Worm (Caenorhabditis elegans) whole organism, L2 larva: ENCODE data around the gene mua-6.
A peak's percentile ranks its signal among the peaks of the same experiment; 100 is the strongest.

ENCODE experiments used
- C34F6.9 ChIP-seq: fragments of 150-350 bp; optimal IDR thresholded peaks from 2 replicates; lab custom pipeline; 2014; ENCODE audit warnings: missing biosample characterization, missing genetic modification characterization
- F13H6.1 ChIP-seq: sonication (generic microtip); optimal IDR thresholded peaks from 2 replicates; lab custom pipeline; 2016; ENCODE audit warnings: missing genetic modification characterization, missing compliant biosample characterization
- R02D3.7 ChIP-seq: fragments of 150-350 bp; optimal IDR thresholded peaks from 2 replicates; lab custom pipeline; 2014; ENCODE audit warnings: missing biosample characterization, missing genetic modification characterization
- Y55F3AM.14 ChIP-seq: fragments of 200-800 bp; sonication (Bioruptor generic); optimal IDR thresholded peaks from 2 replicates; lab custom pipeline; 2018; ENCODE audit warnings: mild to moderate bottlenecking, missing genetic modification characterization, missing compliant biosample characterization
- aly-2 ChIP-seq: fragments of 150-350 bp; optimal IDR thresholded peaks from 2 replicates; lab custom pipeline; 2014; ENCODE audit warnings: missing biosample characterization, missing genetic modification characterization
- ama-1 ChIP-seq: fragments of 150-350 bp; optimal IDR thresholded peaks from 2 replicates; lab custom pipeline; 2018; ENCODE audit warnings: inconsistent platforms
- blmp-1 ChIP-seq: sonication (generic microtip); optimal IDR thresholded peaks from 2 replicates; lab custom pipeline; 2017; ENCODE audit warnings: missing genetic modification characterization, mild to moderate bottlenecking, missing compliant biosample characterization, antibody characterized with exemption, moderate library complexity; ENCODE audit not compliant: insufficient read depth
- ceh-16 ChIP-seq: fragments of 150-350 bp; optimal IDR thresholded peaks from 2 replicates; lab custom pipeline; 2014; ENCODE audit warnings: missing biosample characterization, missing genetic modification characterization
- ceh-82 ChIP-seq: fragments of 150-350 bp; optimal IDR thresholded peaks from 2 replicates; lab custom pipeline; 2014; ENCODE audit warnings: missing biosample characterization, missing genetic modification characterization
- crh-2 ChIP-seq: sonication (generic microtip); optimal IDR thresholded peaks from 2 replicates; lab custom pipeline; 2017; ENCODE audit warnings: missing biosample characterization, missing genetic modification characterization
- egl-27 ChIP-seq: sonication (generic microtip); optimal IDR thresholded peaks from 3 replicates; lab custom pipeline; 2017; ENCODE audit warnings: missing biosample characterization, missing genetic modification reagents, missing genetic modification characterization
- elt-1 ChIP-seq: fragments of 150-350 bp; optimal IDR thresholded peaks from 2 replicates; lab custom pipeline; 2014; ENCODE audit warnings: missing biosample characterization, missing genetic modification characterization
- fos-1 ChIP-seq: fragments of 150-350 bp; optimal IDR thresholded peaks from 2 replicates; lab custom pipeline; 2014; ENCODE audit warnings: missing biosample characterization, missing genetic modification characterization
- gmeb-1 ChIP-seq: fragments of 150-350 bp; optimal IDR thresholded peaks from 2 replicates; lab custom pipeline; 2014; ENCODE audit warnings: missing biosample characterization, missing genetic modification characterization
- lin-11 ChIP-seq: fragments of 150-350 bp; sonication (generic microtip); optimal IDR thresholded peaks from 2 replicates; lab custom pipeline; 2014; ENCODE audit warnings: missing biosample characterization, missing genetic modification characterization, inconsistent platforms, mixed read lengths
- lin-13 ChIP-seq: fragments of 150-350 bp; optimal IDR thresholded peaks from 2 replicates; lab custom pipeline; 2014; ENCODE audit warnings: missing biosample characterization, missing genetic modification reagents, missing genetic modification characterization
- lsy-2 ChIP-seq, 2 experiments: fragments of 150-350 bp in 1 of 2; sonication (generic microtip) in 1 of 2; optimal IDR thresholded peaks; 2 replicates each; lab custom pipeline; 2014 to 2017; ENCODE audit warnings: missing biosample characterization in 2 of 2, missing genetic modification characterization in 2 of 2
- mab-5 ChIP-seq: fragments of 150-350 bp; optimal IDR thresholded peaks from 2 replicates; lab custom pipeline; 2014; ENCODE audit warnings: missing biosample characterization, missing genetic modification characterization
- mdl-1 ChIP-seq, 2 experiments: fragments of 150-350 bp in 1 of 2; sonication (generic microtip) in 1 of 2; optimal IDR thresholded peaks; 2 replicates each; lab custom pipeline; 2017; ENCODE audit warnings: missing biosample characterization in 2 of 2, missing genetic modification characterization in 2 of 2
- nhr-12 ChIP-seq: fragments of 150-350 bp; optimal IDR thresholded peaks from 2 replicates; lab custom pipeline; 2014; ENCODE audit warnings: missing biosample characterization, missing genetic modification characterization
- nhr-129 ChIP-seq: fragments of 150-350 bp; optimal IDR thresholded peaks from 2 replicates; lab custom pipeline; 2014; ENCODE audit warnings: missing biosample characterization, missing genetic modification characterization
- nhr-21 ChIP-seq: fragments of 150-350 bp; optimal IDR thresholded peaks from 2 replicates; lab custom pipeline; 2014; ENCODE audit warnings: missing biosample characterization, missing genetic modification characterization
- nhr-23 ChIP-seq: fragments of 150-350 bp; optimal IDR thresholded peaks from 2 replicates; lab custom pipeline; 2014; ENCODE audit warnings: missing biosample characterization, missing genetic modification reagents, missing genetic modification characterization
- nhr-25 ChIP-seq: fragments of 150-350 bp; sonication (generic microtip); optimal IDR thresholded peaks from 3 replicates; lab custom pipeline; 2014; ENCODE audit warnings: missing biosample characterization, missing genetic modification characterization
- nhr-6 ChIP-seq: fragments of 150-350 bp; optimal IDR thresholded peaks from 2 replicates; lab custom pipeline; 2014; ENCODE audit warnings: missing biosample characterization, missing genetic modification characterization
- nhr-77 ChIP-seq: fragments of 150-350 bp; optimal IDR thresholded peaks from 2 replicates; lab custom pipeline; 2014; ENCODE audit warnings: missing biosample characterization, missing genetic modification characterization
- peb-1 ChIP-seq: fragments of 150-350 bp; optimal IDR thresholded peaks from 2 replicates; lab custom pipeline; 2014; ENCODE audit warnings: missing biosample characterization, missing genetic modification characterization
- sem-4 ChIP-seq: fragments of 150-350 bp; optimal IDR thresholded peaks from 2 replicates; lab custom pipeline; 2014; ENCODE audit warnings: missing biosample characterization, missing genetic modification reagents, missing genetic modification characterization
- sma-3 ChIP-seq: sonication (generic microtip); optimal IDR thresholded peaks from 2 replicates; lab custom pipeline; 2016; ENCODE audit warnings: missing genetic modification reagents, missing genetic modification characterization, missing compliant biosample characterization
- sma-9 ChIP-seq, 2 experiments: fragments of 150-350 bp in 1 of 2; sonication (generic microtip) in 1 of 2; optimal IDR thresholded peaks; 2 replicates each; lab custom pipeline; 2014 to 2016; ENCODE audit warnings: missing genetic modification characterization in 2 of 2, mild to moderate bottlenecking in 1 of 2, missing biosample characterization in 1 of 2, missing compliant biosample characterization in 1 of 2, missing genetic modification reagents in 1 of 2, moderate library complexity in 1 of 2
- snpc-4 ChIP-seq: fragments of 150-350 bp; optimal IDR thresholded peaks from 2 replicates; lab custom pipeline; 2014; ENCODE audit warnings: missing biosample characterization, missing genetic modification characterization
- unc-55 ChIP-seq: fragments of 150-350 bp; sonication (generic microtip); optimal IDR thresholded peaks from 3 replicates; lab custom pipeline; 2014; ENCODE audit warnings: missing biosample characterization, missing genetic modification reagents, missing genetic modification characterization
- unc-62 ChIP-seq: fragments of 150-350 bp; optimal IDR thresholded peaks from 2 replicates; lab custom pipeline; 2014; ENCODE audit warnings: missing biosample characterization, missing genetic modification reagents, missing genetic modification characterization
- zag-1 ChIP-seq: fragments of 150-350 bp; optimal IDR thresholded peaks from 2 replicates; lab custom pipeline; 2014; ENCODE audit warnings: missing biosample characterization, missing genetic modification characterization
- ztf-11 ChIP-seq: sonication (generic microtip); optimal IDR thresholded peaks from 2 replicates; lab custom pipeline; 2017; ENCODE audit warnings: missing biosample characterization, missing genetic modification characterization
- ztf-4 ChIP-seq: fragments of 150-350 bp; optimal IDR thresholded peaks from 2 replicates; lab custom pipeline; 2014; ENCODE audit warnings: missing biosample characterization, missing genetic modification characterization

The mua-6 gene

DNA sequence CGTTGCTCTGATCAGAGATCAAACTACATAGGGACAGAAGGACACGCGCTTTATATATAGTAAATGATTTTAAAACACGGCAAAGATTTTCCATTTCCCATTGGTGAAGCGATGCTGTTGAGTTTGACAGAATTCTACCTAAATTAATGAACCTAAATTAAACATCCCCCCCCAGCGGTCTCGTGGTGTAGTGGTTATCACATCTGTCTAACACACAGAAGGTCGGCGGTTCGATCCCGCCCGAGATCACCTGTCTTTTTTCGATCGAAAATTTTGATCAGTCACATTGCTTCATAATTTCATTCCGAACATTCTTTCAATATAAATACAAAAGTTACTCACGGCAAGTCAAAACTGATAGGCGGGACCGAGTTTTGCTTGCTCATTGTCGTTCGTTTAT is 33.7 kb upstream of the mua-6 start:
- peak; percentile 3 for TF ChIP-seq fos-1

DNA sequence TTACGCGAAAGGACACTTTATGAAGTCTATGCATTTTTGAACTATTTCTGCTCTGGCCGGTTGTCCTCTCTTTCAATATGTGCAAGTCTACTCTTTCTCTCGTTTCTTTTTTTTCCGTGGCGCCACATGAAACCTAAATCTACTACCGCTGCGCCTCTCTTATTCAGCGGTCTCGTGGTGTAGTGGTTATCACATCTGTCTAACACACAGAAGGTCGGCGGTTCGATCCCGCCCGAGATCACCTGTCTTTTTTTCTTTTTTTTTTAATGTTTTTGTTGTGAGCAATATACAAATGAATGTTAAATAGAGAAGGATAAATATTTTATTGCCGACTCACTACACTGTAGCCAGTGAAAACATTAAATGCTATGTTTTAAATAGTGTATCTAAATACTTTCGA is 32.7 kb upstream of the mua-6 start:
- peak; percentile 26 for TF ChIP-seq lin-11
- no peak for TF ChIP-seq zag-1 (tag; lab: Kevin White, UChicago)
- peak; percentile 14 for TF ChIP-seq nhr-21 (tag; lab: Kevin White, UChicago)
- peak; percentile 69 for TF ChIP-seq sma-9 (GFP tag; optimal IDR thresholded peaks at IDR 0.05; lab: Kevin White, UChicago)
- TF ChIP-seq sma-9 (tag; optimal IDR thresholded peaks at IDR 0.05; lab: Kevin White, UChicago): no peak
- TF ChIP-seq unc-55 (GFP tag; lab: Kevin White, UChicago): peak; percentile 70
- TF ChIP-seq crh-2 (tag; lab: Kevin White, UChicago): peak; percentile 67
- no peak for TF ChIP-seq nhr-77 (tag; lab: Kevin White, UChicago)
- peak; percentile 57 for TF ChIP-seq F13H6.1 (tag; lab: Kevin White, UChicago)
- TF ChIP-seq ztf-4 (tag; lab: Kevin White, UChicago): peak; percentile 15
- peak; percentile 45 for TF ChIP-seq sma-3 (GFP tag; lab: Kevin White, UChicago)
- TF ChIP-seq R02D3.7 (tag; lab: Kevin White, UChicago): no peak
- peak; percentile 15 to 51 for TF ChIP-seq lsy-2 (tag; optimal IDR thresholded peaks at IDR 0.05; lab: Kevin White, UChicago)
- TF ChIP-seq nhr-23 (tag; lab: Kevin White, UChicago): no peak
- peak in 1 of 2 experiments; percentile 8 for TF ChIP-seq mdl-1 (tag; optimal IDR thresholded peaks at IDR 0.05; lab: Kevin White, UChicago)
- TF ChIP-seq egl-27 (tag; lab: Kevin White, UChicago): peak; percentile 35
- peak; percentile 51 for TF ChIP-seq gmeb-1 (tag; lab: Kevin White, UChicago)
- TF ChIP-seq ceh-82: peak; percentile 14
- TF ChIP-seq nhr-25 (tag; lab: Kevin White, UChicago): peak; percentile 16
- no peak for TF ChIP-seq Y55F3AM.14
- TF ChIP-seq mab-5 (tag; lab: Kevin White, UChicago): peak; percentile 21
- peak; percentile 18 for TF ChIP-seq snpc-4
- TF ChIP-seq lin-13 (GFP tag; lab: Kevin White, UChicago): peak; percentile 64
- TF ChIP-seq blmp-1 (tag; lab: Kevin White, UChicago): no peak
- TF ChIP-seq sem-4: no peak
- TF ChIP-seq fos-1: peak; percentile 34
- TF ChIP-seq C34F6.9 (tag; lab: Kevin White, UChicago): peak; percentile 31
- peak; percentile 66 for TF ChIP-seq nhr-129 (tag; lab: Kevin White, UChicago)

DNA sequence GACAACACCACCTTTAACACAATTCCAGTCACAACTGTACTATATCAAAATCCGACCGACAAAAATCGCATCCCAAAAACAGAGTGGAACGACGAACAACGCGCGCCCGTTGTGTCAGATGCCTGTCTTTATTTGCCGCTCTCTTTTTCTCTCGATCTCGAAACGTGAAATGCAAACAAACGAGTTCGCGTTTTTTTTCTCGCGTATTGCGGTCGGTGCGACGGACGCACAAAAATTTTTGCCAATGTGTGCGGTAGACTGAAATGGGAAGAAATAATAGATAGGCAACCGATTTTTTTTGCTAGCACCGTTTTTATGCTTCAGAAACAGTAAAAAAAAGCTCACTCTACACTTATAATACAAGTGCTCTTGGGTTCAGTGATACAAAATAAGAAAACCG is 31.6 kb upstream of the mua-6 start:
- no peak for TF ChIP-seq unc-55 (GFP tag; lab: Kevin White, UChicago)
- TF ChIP-seq nhr-129 (tag; lab: Kevin White, UChicago): peak; percentile 6
- TF ChIP-seq ama-1 (lab: Kevin White, UChicago): no peak
- no peak for TF ChIP-seq C34F6.9 (tag; lab: Kevin White, UChicago)
- no peak for TF ChIP-seq nhr-77 (tag; lab: Kevin White, UChicago)
- no peak for TF ChIP-seq R02D3.7 (tag; lab: Kevin White, UChicago)

DNA sequence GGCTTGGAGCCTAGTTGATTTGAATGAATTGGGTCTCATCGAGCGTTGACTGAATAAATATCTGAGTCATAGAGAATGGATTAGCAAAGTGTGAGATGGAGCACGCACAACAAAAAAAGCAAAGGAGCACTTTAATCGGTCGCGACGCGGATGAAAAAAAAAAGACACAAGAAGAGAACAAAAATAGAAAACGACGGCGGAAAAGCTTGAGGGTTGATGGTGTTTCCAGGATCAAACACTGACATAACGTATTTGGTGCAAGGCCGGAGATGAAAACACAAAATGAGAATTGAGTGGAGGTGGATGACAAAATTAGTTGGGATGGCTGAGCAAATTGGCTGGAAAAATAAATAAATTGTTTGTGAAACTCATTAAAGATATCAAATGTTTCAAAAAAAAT is 27.4 kb upstream of the mua-6 start, which contains the start of gene F52E10.4:
Gene F52E10.4 (minus strand): TSS at position 101 of the 400 bp plus-strand sequence.
- TF ChIP-seq ztf-4 (tag; lab: Kevin White, UChicago) (no peak), peb-1 (tag; lab: Kevin White, UChicago) (no peak), nhr-25 (tag; lab: Kevin White, UChicago) (no peak), nhr-12 (no peak), snpc-4 (no peak), mab-5 (tag; lab: Kevin White, UChicago) (no peak), blmp-1 (tag; lab: Kevin White, UChicago) (no peak), C34F6.9 (tag; lab: Kevin White, UChicago) (no peak), unc-62 (no peak), ceh-16 (no peak), nhr-23 (tag; lab: Kevin White, UChicago) (no peak), fos-1 (no peak), aly-2 (no peak), ztf-11 (tag; lab: Kevin White, UChicago) (no peak)

DNA sequence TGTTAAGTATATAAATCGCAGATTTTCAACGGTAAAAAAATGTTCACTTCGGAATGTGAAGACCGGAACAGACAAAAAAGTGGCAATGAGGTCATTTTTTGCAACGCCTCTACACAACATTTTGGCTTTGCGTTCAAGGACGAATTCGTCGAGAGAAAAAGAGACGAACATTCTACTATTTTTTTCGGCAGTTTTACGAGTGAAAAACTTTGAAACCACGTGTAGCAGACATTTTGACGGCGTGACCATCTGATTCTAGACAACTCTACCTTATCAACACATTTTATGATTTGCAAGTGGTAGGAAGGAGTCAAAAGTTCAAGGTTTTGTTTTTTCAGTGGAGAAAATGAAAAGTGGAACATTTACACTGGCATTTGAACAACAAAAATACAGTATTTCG is 25.1 kb upstream of the mua-6 start:
- TF ChIP-seq sma-3 (GFP tag; lab: Kevin White, UChicago) (peak; percentile 11), nhr-23 (tag; lab: Kevin White, UChicago) (no peak), fos-1 (no peak), elt-1 (tag; lab: Kevin White, UChicago) (no peak), crh-2 (tag; lab: Kevin White, UChicago) (peak; percentile 25), nhr-6 (tag; lab: Kevin White, UChicago) (no peak), nhr-25 (tag; lab: Kevin White, UChicago) (peak; percentile 72), sma-9 (GFP tag; optimal IDR thresholded peaks at IDR 0.05; lab: Kevin White, UChicago) (peak; percentile 70), sma-9 (tag; optimal IDR thresholded peaks at IDR 0.05; lab: Kevin White, UChicago) (no peak), nhr-12 (no peak)
- TF ChIP-seq, all 48 proteins: peak for 4
